Worm (Caenorhabditis elegans): Measurements from ENCODE around the gene fut-2.
A peak's percentile ranks its signal among the peaks of the same experiment; 100 is the strongest.

The fut-2 gene

DNA sequence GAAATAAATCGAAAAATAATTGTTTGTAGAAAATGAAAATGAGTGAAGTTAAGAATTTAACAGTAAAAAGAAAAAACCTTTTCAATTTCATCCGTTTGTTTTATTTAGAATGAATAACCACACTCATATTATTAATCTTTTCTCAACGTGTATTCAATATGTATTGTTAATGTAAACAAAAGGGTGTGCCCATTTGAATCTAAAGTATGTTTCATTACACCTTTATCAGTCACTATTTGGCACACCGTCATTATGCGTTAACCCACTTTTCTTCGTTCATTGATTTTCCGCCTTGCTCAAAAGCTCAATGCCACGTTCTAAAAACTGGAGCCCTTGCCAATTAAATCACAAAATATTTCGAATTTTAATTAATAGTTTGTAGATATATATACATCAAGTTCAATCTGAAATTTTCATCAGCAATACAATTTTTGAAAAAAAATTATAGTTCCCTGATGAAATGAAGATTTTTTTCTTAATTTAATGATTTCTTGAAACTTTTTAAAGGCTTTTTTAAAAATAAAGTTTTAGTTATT lies 9.8 kb downstream of the fut-2 start, which contains the start of gene K04A8.1:
TSS of gene K04A8.1 (plus strand) at position 486 of the 536 bp plus-strand sequence.
- TF ChIP-seq grh-1 (GFP tag; IDR thresholded peaks at IDR 0.05) (no peak), elt-2 (tag; optimal IDR thresholded peaks at IDR 0.05) (peak; percentile 4)

DNA sequence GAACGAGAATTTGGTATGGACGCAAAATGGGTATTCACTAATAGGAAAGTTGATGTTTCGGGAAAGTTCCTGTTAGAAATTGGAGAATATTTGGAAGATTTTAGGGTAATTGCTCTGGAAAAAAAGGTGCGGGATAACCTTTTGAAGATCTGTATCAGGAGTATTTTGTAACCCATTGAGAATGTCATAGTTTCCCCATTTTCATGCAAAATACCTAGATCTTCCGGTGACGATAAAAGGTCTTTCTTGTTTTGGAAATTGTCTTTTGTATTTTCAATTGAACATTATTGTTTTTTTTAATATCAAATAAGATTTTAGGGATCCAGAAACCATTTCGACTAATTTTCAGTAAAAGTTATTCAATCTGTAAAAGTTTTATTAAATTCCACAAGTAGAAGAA lies 14.1 kb downstream of the fut-2 start, which contains the start of gene spp-19:
TSS of gene spp-19 (minus strand) at position 101 of the 400 bp plus-strand sequence.
- TF ChIP-seq irx-1 (tag; optimal IDR thresholded peaks at IDR 0.05) (no peak), F16B12.6 (tag; optimal IDR thresholded peaks at IDR 0.05) (no peak), sptf-1 (tag; optimal IDR thresholded peaks at IDR 0.05) (no peak), alr-1 (tag; optimal IDR thresholded peaks at IDR 0.05; ENCODE audit: borderline replicate concordance) (no peak), ama-1 (optimal IDR thresholded peaks at IDR 0.05) (no peak), unc-30 (tag; optimal IDR thresholded peaks at IDR 0.05) (no peak), skn-1 (tag; optimal IDR thresholded peaks at IDR 0.05) (no peak)

ce11 chrV:6559585-6559984 lies 16.1 kb downstream of the fut-2 start:
- TF ChIP-seq nhr-90 (tag; optimal IDR thresholded peaks at IDR 0.05; ENCODE audit: poor library complexity) (peak; percentile 18), mdl-1 (tag; optimal IDR thresholded peaks at IDR 0.05) (no peak)

DNA sequence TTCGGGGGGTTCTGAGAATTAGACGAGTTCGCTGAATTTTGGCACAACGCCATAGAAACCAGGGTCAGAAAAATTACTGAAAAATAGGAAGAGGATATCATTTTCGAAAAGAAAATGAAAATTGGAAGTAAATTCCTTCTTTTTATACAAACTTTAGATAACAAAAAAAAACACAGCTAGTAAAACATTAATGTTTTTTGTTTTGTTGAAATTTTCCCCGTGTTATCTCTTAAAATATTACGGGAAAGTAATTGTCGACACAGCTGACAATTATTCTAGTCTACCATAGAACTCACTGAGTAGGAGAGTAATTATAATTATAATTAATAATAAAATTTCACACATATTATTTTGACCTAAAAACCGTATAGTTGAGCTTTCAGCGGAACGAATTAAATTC lies 16.6 kb downstream of the fut-2 start, which contains the start of gene spp-26:
TSS of gene spp-26 (minus strand) at position 101 of the 400 bp plus-strand sequence.
- TF ChIP-seq blmp-1 (tag; optimal IDR thresholded peaks at IDR 0.05) (no peak), isw-1 (GFP tag; IDR thresholded peaks at IDR 0.05) (no peak), ceh-82 (tag; optimal IDR thresholded peaks at IDR 0.05) (no peak), lir-3 (tag; optimal IDR thresholded peaks at IDR 0.05; ENCODE audit: poor library complexity) (no peak), ceh-63 (GFP tag; optimal IDR thresholded peaks at IDR 0.05) (no peak), ces-1 (GFP tag; optimal IDR thresholded peaks at IDR 0.05) (no peak), fkh-10 (GFP tag; optimal IDR thresholded peaks at IDR 0.05) (no peak), Y116A8C.19 (tag; optimal IDR thresholded peaks at IDR 0.05; ENCODE audit: borderline replicate concordance) (no peak), mep-1 (tag; optimal IDR thresholded peaks at IDR 0.05) (no peak), fkh-8 (tag; optimal IDR thresholded peaks at IDR 0.05) (no peak), xbp-1 (tag; optimal IDR thresholded peaks at IDR 0.05) (no peak), F16B12.6 (tag; optimal IDR thresholded peaks at IDR 0.05) (no peak), rnt-1 (tag; optimal IDR thresholded peaks at IDR 0.05) (no peak), ama-1 (optimal IDR thresholded peaks at IDR 0.05) (no peak), efl-1 (optimal IDR thresholded peaks at IDR 0.05) (no peak), efl-1 (GFP tag; optimal IDR thresholded peaks at IDR 0.05 in 1 of 2) (no peak), tbx-2 (tag; optimal IDR thresholded peaks at IDR 0.05) (no peak), C16A3.4 (tag; optimal IDR thresholded peaks at IDR 0.05) (no peak)

DNA sequence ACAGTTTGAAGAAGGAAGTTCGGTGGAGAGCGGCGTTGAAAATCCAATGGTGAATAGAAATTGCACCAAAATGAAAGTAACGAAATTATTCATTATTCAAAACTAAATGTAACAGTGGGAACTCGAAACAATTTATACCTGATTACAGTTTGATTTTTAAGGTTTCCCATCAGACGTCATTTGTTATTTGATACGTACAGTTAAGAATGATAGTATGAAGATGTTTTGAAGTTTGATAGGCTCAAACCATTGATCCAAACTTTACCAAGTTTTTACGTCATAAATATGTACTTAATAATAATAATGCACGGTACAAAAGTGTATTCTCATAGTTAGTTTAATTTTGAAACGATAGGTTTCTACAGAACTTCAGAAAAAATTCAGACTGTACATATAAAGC lies 17.6 kb downstream of the fut-2 start, which contains the start of gene spp-20:
TSS of gene spp-20 (minus strand) at position 101 of the 400 bp plus-strand sequence.
- no peak for TF ChIP-seq lin-35 (GFP tag; optimal IDR thresholded peaks at IDR 0.05)
- TF ChIP-seq nhr-84 (tag; optimal IDR thresholded peaks at IDR 0.05): no peak
- TF ChIP-seq lir-3 (tag; optimal IDR thresholded peaks at IDR 0.05; ENCODE audit: poor library complexity): no peak

DNA sequence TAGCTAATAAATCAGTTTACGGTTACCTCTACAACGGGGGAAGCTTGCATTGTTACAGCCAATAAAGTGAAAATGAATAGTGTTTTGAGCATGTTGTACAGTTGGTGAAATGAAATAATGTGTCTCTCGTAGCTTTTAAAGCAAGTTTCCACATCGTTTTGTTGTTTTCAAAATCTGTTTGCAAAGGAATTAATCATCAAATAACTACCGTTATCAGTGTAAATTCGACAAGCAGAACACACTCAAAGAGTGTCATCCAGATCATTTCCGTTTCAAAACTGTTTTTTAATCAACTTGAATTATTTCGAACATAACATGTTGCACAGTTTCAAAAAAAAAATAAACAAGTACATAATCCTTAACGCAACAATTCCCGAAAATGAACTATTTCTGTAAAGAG lies 18.7 kb downstream of the fut-2 start, which contains the start of gene spp-27:
TSS of gene spp-27 (minus strand) at position 101 of the 400 bp plus-strand sequence.
- TF ChIP-seq egl-27 (tag; optimal IDR thresholded peaks at IDR 0.05) (no peak), lin-14 (GFP tag; optimal IDR thresholded peaks at IDR 0.05) (no peak), zip-4 (GFP tag; optimal IDR thresholded peaks at IDR 0.05) (no peak), grh-1 (GFP tag; IDR thresholded peaks at IDR 0.05) (no peak), lin-13 (GFP tag; optimal IDR thresholded peaks at IDR 0.05) (no peak), nhr-85 (tag) (no peak), sptf-1 (tag; optimal IDR thresholded peaks at IDR 0.05) (no peak), efl-3 (GFP tag; optimal IDR thresholded peaks at IDR 0.05) (no peak), fkh-8 (tag; optimal IDR thresholded peaks at IDR 0.05) (no peak)

Measured in whole organism, L1 larva.